2 fruit fly cellular contexts compared by ENCODE assay signal in genomic region chrX:8859517-8859916, dm6.
TF ChIP-seq lines count a peak whose summit lies in the region.

No protein-coding gene starts in this region.

- peak; percentile 35 to 53 for TF ChIP-seq CTCF in S2 (optimal IDR thresholded peaks at IDR 0.05; lab: Kevin White, UChicago)
- peak; percentile 81 for TF ChIP-seq CTCF in whole organism, embryonic (GFP tag; optimal IDR thresholded peaks at IDR 0.05; lab: Kevin White, UChicago)

TF ChIP-seq in whole organism, embryonic, 481 proteins besides CTCF, POLR2A, EP300 and RAD21:
- no peak for TF ChIP-seq cad (GFP tag; optimal IDR thresholded peaks at IDR 0.05; lab: Kevin White, UChicago)
- no peak for TF ChIP-seq hkb (optimal IDR thresholded peaks at IDR 0.05; lab: Kevin White, UChicago)
- no peak for TF ChIP-seq hkb (GFP tag; IDR thresholded peaks at IDR 0.05; lab: Robert Waterston, UW)
